5 fruit fly cellular contexts compared by ENCODE assay signal in genomic region chr3L:2820275-2820674, dm6.
A peak's percentile ranks its signal among the peaks of the same experiment; 100 is the strongest.
TF ChIP-seq lines count a peak whose summit lies in the region.

No protein-coding gene starts in this region.

- no peak for TF ChIP-seq CTCF in whole organism, embryonic (GFP tag; optimal IDR thresholded peaks at IDR 0.05; lab: Kevin White, UChicago)

TF ChIP-seq in whole organism, adult, 20 proteins besides CTCF, POLR2A, EP300 and RAD21:
- peak; percentile 72 for TF ChIP-seq kay (GFP tag; lab: Kevin White, UChicago; ENCODE audit: borderline replicate concordance)
- no peak for TF ChIP-seq CG12768 (GFP tag; optimal IDR thresholded peaks at IDR 0.05; lab: Kevin White, UChicago)

TF ChIP-seq in whole organism, embryonic, 481 proteins besides CTCF, POLR2A, EP300 and RAD21 (continues in another document):
- TF ChIP-seq Max (GFP tag; optimal IDR thresholded peaks at IDR 0.05; lab: Kevin White, UChicago) (no peak), Spps (tag; optimal IDR thresholded peaks at IDR 0.05; lab: Kevin White, UChicago) (no peak), Nf-YA (GFP tag; IDR thresholded peaks at IDR 0.05; lab: Robert Waterston, UW) (no peak), Xbp1 (GFP tag; optimal IDR thresholded peaks at IDR 0.05; lab: Kevin White, UChicago) (no peak), bsh (GFP tag; optimal IDR thresholded peaks at IDR 0.05; lab: Kevin White, UChicago) (no peak), gem (tag; optimal IDR thresholded peaks at IDR 0.05; lab: Kevin White, UChicago) (peak; percentile 54), CG17359 (tag; optimal IDR thresholded peaks at IDR 0.05; lab: Kevin White, UChicago) (peak; percentile 27), CG9797 (GFP tag; optimal IDR thresholded peaks at IDR 0.05; lab: Kevin White, UChicago) (no peak), fu2 (GFP tag; optimal IDR thresholded peaks at IDR 0.05; lab: Kevin White, UChicago) (no peak), CG12219 (GFP tag; optimal IDR thresholded peaks at IDR 0.05; lab: Kevin White, UChicago) (no peak), CG10209 (GFP tag; optimal IDR thresholded peaks at IDR 0.05; lab: Kevin White, UChicago) (peak; percentile 8), Mes4 (GFP tag; optimal IDR thresholded peaks at IDR 0.05; lab: Kevin White, UChicago) (no peak), CG16813 (GFP tag; IDR thresholded peaks at IDR 0.05; lab: Robert Waterston, UW; ENCODE audit: partially characterized antibody) (no peak), CG12942 (GFP tag; optimal IDR thresholded peaks at IDR 0.05; lab: Kevin White, UChicago) (no peak), Elba2 (GFP tag; optimal IDR thresholded peaks at IDR 0.05; lab: Kevin White, UChicago) (no peak), Dp (GFP tag; optimal IDR thresholded peaks at IDR 0.05; lab: Kevin White, UChicago) (no peak), CG18011 (GFP tag; optimal IDR thresholded peaks at IDR 0.05; lab: Kevin White, UChicago) (no peak), CG4404 (GFP tag; IDR thresholded peaks at IDR 0.05; lab: Robert Waterston, UW) (no peak), rib (GFP tag; IDR thresholded peaks at IDR 0.05; lab: Robert Waterston, UW) (no peak), chn (GFP tag; optimal IDR thresholded peaks at IDR 0.05; lab: Kevin White, UChicago) (no peak), kah (GFP tag; optimal IDR thresholded peaks at IDR 0.05; lab: Kevin White, UChicago) (no peak), CG11723 (GFP tag; optimal IDR thresholded peaks at IDR 0.05; lab: Kevin White, UChicago) (no peak), inv (GFP tag; IDR thresholded peaks at IDR 0.05; lab: Robert Waterston, UW; ENCODE audit: partially characterized antibody) (no peak)

TF ChIP-seq in whole organism, prepupa, 60 proteins besides CTCF, POLR2A, EP300 and RAD21:
- TF ChIP-seq ss (GFP tag; optimal IDR thresholded peaks at IDR 0.05; lab: Kevin White, UChicago) (no peak), acj6 (GFP tag; optimal IDR thresholded peaks at IDR 0.05; lab: Kevin White, UChicago) (no peak), cyc (GFP tag; optimal IDR thresholded peaks at IDR 0.05; lab: Kevin White, UChicago) (no peak), Hr38 (GFP tag; optimal IDR thresholded peaks at IDR 0.05; lab: Kevin White, UChicago) (no peak), esn (GFP tag; optimal IDR thresholded peaks at IDR 0.05; lab: Kevin White, UChicago) (peak; percentile 31), salr (GFP tag; optimal IDR thresholded peaks at IDR 0.05; lab: Kevin White, UChicago) (no peak), Sox14 (GFP tag; optimal IDR thresholded peaks at IDR 0.05; lab: Kevin White, UChicago) (no peak), Lpt (GFP tag; optimal IDR thresholded peaks at IDR 0.05; lab: Kevin White, UChicago) (no peak), Smox (GFP tag; optimal IDR thresholded peaks at IDR 0.05; lab: Kevin White, UChicago) (no peak), CG8119 (GFP tag; IDR thresholded peaks at IDR 0.05; lab: Robert Waterston, UW) (no peak), Eip78C (GFP tag; lab: Kevin White, UChicago) (peak; percentile 37), svp (GFP tag; lab: Kevin White, UChicago) (peak; percentile 45), Eip75B (GFP tag; optimal IDR thresholded peaks at IDR 0.05; lab: Kevin White, UChicago) (no peak), CG11762 (GFP tag; optimal IDR thresholded peaks at IDR 0.05; lab: Kevin White, UChicago; ENCODE audit: insufficient read depth) (no peak), CG1621 (tag; optimal IDR thresholded peaks at IDR 0.05; lab: Kevin White, UChicago) (no peak), CG6854 (GFP tag; optimal IDR thresholded peaks at IDR 0.05; lab: Kevin White, UChicago) (no peak), CG3919 (GFP tag; optimal IDR thresholded peaks at IDR 0.05; lab: Kevin White, UChicago) (no peak), vri (GFP tag; optimal IDR thresholded peaks at IDR 0.05; lab: Kevin White, UChicago) (peak; percentile 47), Sox102F (GFP tag; optimal IDR thresholded peaks at IDR 0.05; lab: Kevin White, UChicago) (peak; percentile 2), CG8632 (GFP tag; optimal IDR thresholded peaks at IDR 0.05; lab: Kevin White, UChicago) (no peak), Hr4 (GFP tag; optimal IDR thresholded peaks at IDR 0.05; lab: Kevin White, UChicago) (no peak)
TF ChIP-seq in whole organism, prepupa: peak in this region for 5.

TF ChIP-seq in whole organism, pupa, 21 proteins besides CTCF, POLR2A, EP300 and RAD21:
- TF ChIP-seq CG8159 (tag; optimal IDR thresholded peaks at IDR 0.05; lab: Kevin White, UChicago) (peak; percentile 10), CG15710 (tag; optimal IDR thresholded peaks at IDR 0.05; lab: Kevin White, UChicago) (no peak)

TF ChIP-seq in whole organism, wandering third instar larva, 38 proteins besides CTCF, POLR2A, EP300 and RAD21:
- TF ChIP-seq Dfd (GFP tag; optimal IDR thresholded peaks at IDR 0.05; lab: Kevin White, UChicago), result no peak
- TF ChIP-seq Hr78 (GFP tag; optimal IDR thresholded peaks at IDR 0.05; lab: Kevin White, UChicago), result no peak
- TF ChIP-seq ey (GFP tag; optimal IDR thresholded peaks at IDR 0.05; lab: Kevin White, UChicago), result peak; percentile 22
- peak; percentile 42 for TF ChIP-seq sage (GFP tag; optimal IDR thresholded peaks at IDR 0.05; lab: Kevin White, UChicago)
- no peak for TF ChIP-seq lola (GFP tag; optimal IDR thresholded peaks at IDR 0.05; lab: Kevin White, UChicago)
- peak; percentile 20 for TF ChIP-seq tai (GFP tag; optimal IDR thresholded peaks at IDR 0.05; lab: Kevin White, UChicago)
- TF ChIP-seq OdsH (GFP tag; optimal IDR thresholded peaks at IDR 0.05; lab: Kevin White, UChicago), result peak; percentile 26
- TF ChIP-seq pan (optimal IDR thresholded peaks at IDR 0.05; lab: Kevin White, UChicago), result no peak
- TF ChIP-seq Hnf4 (GFP tag; optimal IDR thresholded peaks at IDR 0.05; lab: Kevin White, UChicago), result peak; percentile 29
- TF ChIP-seq jim (GFP tag; optimal IDR thresholded peaks at IDR 0.05; lab: Kevin White, UChicago), result no peak
- TF ChIP-seq dl (GFP tag; optimal IDR thresholded peaks at IDR 0.05; lab: Kevin White, UChicago; ENCODE audit: insufficient read depth in 1 of 2, partially characterized antibody in 2 of 2), result no peak
- no peak for TF ChIP-seq usp (GFP tag; optimal IDR thresholded peaks at IDR 0.05; lab: Kevin White, UChicago)
- no peak for TF ChIP-seq Jra (GFP tag; optimal IDR thresholded peaks at IDR 0.05; lab: Kevin White, UChicago)
- peak; percentile 10 for TF ChIP-seq fru (GFP tag; optimal IDR thresholded peaks at IDR 0.05; lab: Kevin White, UChicago)
- TF ChIP-seq Mio (GFP tag; optimal IDR thresholded peaks at IDR 0.05; lab: Kevin White, UChicago), result no peak
- TF ChIP-seq CrebA (GFP tag; optimal IDR thresholded peaks at IDR 0.05; lab: Kevin White, UChicago; ENCODE audit: borderline replicate concordance), result peak; percentile 30
- TF ChIP-seq foxo (GFP tag; optimal IDR thresholded peaks at IDR 0.05; lab: Kevin White, UChicago), result peak in 1 of 2 experiments; percentile 56
- TF ChIP-seq Abd-B (GFP tag; optimal IDR thresholded peaks at IDR 0.05; lab: Kevin White, UChicago), result no peak
- TF ChIP-seq Sp1 (GFP tag; optimal IDR thresholded peaks at IDR 0.05; lab: Kevin White, UChicago), result no peak
- no peak for TF ChIP-seq Myc (optimal IDR thresholded peaks at IDR 0.05; lab: Kevin White, UChicago)
- TF ChIP-seq woc (GFP tag; optimal IDR thresholded peaks at IDR 0.05; lab: Kevin White, UChicago), result no peak
- peak; percentile 35 for TF ChIP-seq brk (GFP tag; optimal IDR thresholded peaks at IDR 0.05; lab: Kevin White, UChicago)
- no peak for TF ChIP-seq sv (GFP tag; optimal IDR thresholded peaks at IDR 0.05; lab: Kevin White, UChicago)
- no peak for TF ChIP-seq HLH106 (tag; optimal IDR thresholded peaks at IDR 0.05; lab: Kevin White, UChicago)
- TF ChIP-seq Dif (GFP tag; optimal IDR thresholded peaks at IDR 0.05; lab: Kevin White, UChicago; ENCODE audit: partially characterized antibody), result no peak
- TF ChIP-seq Rel (GFP tag; optimal IDR thresholded peaks at IDR 0.05; lab: Kevin White, UChicago), result no peak
- TF ChIP-seq Rel (tag; optimal IDR thresholded peaks at IDR 0.05; lab: Kevin White, UChicago), result no peak
- TF ChIP-seq dmrt93B (GFP tag; optimal IDR thresholded peaks at IDR 0.05; lab: Kevin White, UChicago), result no peak
- TF ChIP-seq rgr (GFP tag; optimal IDR thresholded peaks at IDR 0.05; lab: Kevin White, UChicago), result peak; percentile 57
- TF ChIP-seq CG32264 (GFP tag; optimal IDR thresholded peaks at IDR 0.05; lab: Kevin White, UChicago), result no peak
- no peak for TF ChIP-seq br (GFP tag; optimal IDR thresholded peaks at IDR 0.05; lab: Kevin White, UChicago)
- TF ChIP-seq CG9705 (GFP tag; optimal IDR thresholded peaks at IDR 0.05; lab: Kevin White, UChicago), result no peak
- TF ChIP-seq Vsx2 (GFP tag; optimal IDR thresholded peaks at IDR 0.05; lab: Kevin White, UChicago; ENCODE audit: partially characterized antibody), result no peak
- no peak for TF ChIP-seq N (GFP tag; optimal IDR thresholded peaks at IDR 0.05; lab: Kevin White, UChicago)
- no peak for TF ChIP-seq dsf (GFP tag; optimal IDR thresholded peaks at IDR 0.05; lab: Kevin White, UChicago; ENCODE audit: borderline replicate concordance)
- no peak for TF ChIP-seq Hr83 (GFP tag; optimal IDR thresholded peaks at IDR 0.05; lab: Kevin White, UChicago; ENCODE audit: poor library complexity, severe bottlenecking)
- peak; percentile 36 for TF ChIP-seq h (GFP tag; optimal IDR thresholded peaks at IDR 0.05; lab: Kevin White, UChicago)
- no peak for TF ChIP-seq GATAd (GFP tag; optimal IDR thresholded peaks at IDR 0.05; lab: Kevin White, UChicago)
- TF ChIP-seq psq (GFP tag; optimal IDR thresholded peaks at IDR 0.05; lab: Kevin White, UChicago), result no peak
